Fruit fly (Drosophila melanogaster) whole organism, wandering third instar larva: ENCODE measurements around the gene Noc2.

Experiments
- CG9705 ChIP-seq: fragments of 200-800 bp; sonication (Bioruptor generic); optimal IDR thresholded peaks from 2 replicates; lab custom pipeline; 2018; ENCODE audit warnings: missing biosample characterization, mild to moderate bottlenecking, missing genetic modification characterization
- Dif ChIP-seq: fragments of 200-275, 200-300 bp; sonication (Bioruptor generic); optimal IDR thresholded peaks from 2 replicates; lab custom pipeline; 2018; ENCODE audit warnings: missing biosample characterization, missing genetic modification characterization; ENCODE audit not compliant: partially characterized antibody
- HLH106 ChIP-seq: fragments of 200-800 bp; optimal IDR thresholded peaks from 3 replicates; lab custom pipeline; 2019; ENCODE audit warnings: missing biosample characterization, mild to moderate bottlenecking, missing genetic modification characterization, moderate library complexity
- Myc ChIP-seq: fragments of >200 bp; optimal IDR thresholded peaks from 2 replicates; lab custom pipeline; 2017
- N ChIP-seq: fragments of >200 bp; optimal IDR thresholded peaks from 2 replicates; lab custom pipeline; 2018; ENCODE audit warnings: missing biosample characterization, missing external identifiers, missing genetic modification characterization
- OdsH ChIP-seq: fragments of 200-800 bp; sonication (Bioruptor generic); optimal IDR thresholded peaks from 2 replicates; lab custom pipeline; 2016; ENCODE audit warnings: missing biosample characterization, mild to moderate bottlenecking, missing genetic modification characterization
- Sp1 ChIP-seq: fragments of 200-800 bp; sonication (Bioruptor generic); optimal IDR thresholded peaks from 3 replicates; lab custom pipeline; 2019; ENCODE audit warnings: missing biosample characterization, mild to moderate bottlenecking, missing genetic modification characterization, moderate library complexity
- dl ChIP-seq, 2 experiments: fragments of 175-275, 200-275 bp in 1 of 2; fragments of 200-275 bp in 1 of 2; sonication (Bioruptor generic); optimal IDR thresholded peaks; lab custom pipeline; 2018; ENCODE audit warnings: mild to moderate bottlenecking in 2 of 2, missing biosample characterization in 2 of 2, missing genetic modification characterization in 2 of 2, moderate library complexity in 2 of 2; ENCODE audit not compliant: partially characterized antibody in 2 of 2, insufficient read depth in 1 of 2
- foxo ChIP-seq, 2 experiments: fragments of 200-800 bp; sonication (Bioruptor generic); optimal IDR thresholded peaks; 2 replicates in 1 of 2; 3 replicates in 1 of 2; lab custom pipeline; 2016 to 2017; ENCODE audit warnings: missing biosample characterization in 2 of 2, missing genetic modification characterization in 2 of 2
- h ChIP-seq: fragments of 200-800 bp; sonication (Bioruptor generic); optimal IDR thresholded peaks from 3 replicates; lab custom pipeline; 2016; ENCODE audit warnings: missing biosample characterization, mild to moderate bottlenecking, missing genetic modification characterization
- psq ChIP-seq: fragments of 200-800 bp; sonication (Bioruptor generic); optimal IDR thresholded peaks from 3 replicates; lab custom pipeline; 2017; ENCODE audit warnings: missing biosample characterization, mild to moderate bottlenecking, missing genetic modification characterization, moderate library complexity
- rgr ChIP-seq: fragments of 200-800 bp; sonication (Bioruptor generic); optimal IDR thresholded peaks from 3 replicates; lab custom pipeline; 2016; ENCODE audit warnings: missing biosample characterization, mild to moderate bottlenecking, missing genetic modification characterization
- sv ChIP-seq: fragments of 200-800 bp; sonication (Bioruptor generic); optimal IDR thresholded peaks from 3 replicates; lab custom pipeline; 2016; ENCODE audit warnings: missing biosample characterization, missing genetic modification characterization

- TF ChIP-seq OdsH (GFP tag; lab: Kevin White, UChicago) (peak; percentile 15), HLH106 (peak; percentile 59), sv (peak; percentile 7), Myc (lab: Kevin White, UChicago) (peak; percentile 78), psq (GFP tag; lab: Kevin White, UChicago) (peak; percentile 44), N (no peak), Sp1 (peak; percentile 26), h (GFP tag; lab: Kevin White, UChicago) (peak; percentile 61), CG9705 (GFP tag; lab: Kevin White, UChicago) (no peak), rgr (peak; percentile 43), dl (GFP tag; optimal IDR thresholded peaks at IDR 0.05; lab: Kevin White, UChicago; ENCODE audit: insufficient read depth in 1 of 2, partially characterized antibody in 2 of 2) (no peak), Dif (no peak), foxo (GFP tag; optimal IDR thresholded peaks at IDR 0.05; lab: Kevin White, UChicago) (peak in 1 of 2 experiments; percentile 73)
Measured at dm6 chr2L:21163311-21163842, at the start of gene Noc2.
